Worm (Caenorhabditis elegans) whole organism, midembryonic: ENCODE measurements around the gene EEED8.13.

Experiments used
- T22C8.4 ChIP-seq: fragments of 200-800 bp; sonication (Bioruptor generic); IDR thresholded peaks from 2 replicates; pipeline ENCODE4 v1.3.6; 2022; ENCODE audit warnings: missing genetic modification characterization, missing compliant biosample characterization
- cog-1 ChIP-seq: sonication (generic microtip); optimal IDR thresholded peaks from 2 replicates; lab custom pipeline; 2016; ENCODE audit warnings: missing genetic modification characterization, missing compliant biosample characterization
- flt-1 ChIP-seq: fragments of 200-800 bp; sonication (Bioruptor generic); IDR thresholded peaks from 2 replicates; pipeline ENCODE4 v1.3.6; 2022; ENCODE audit warnings: missing genetic modification characterization, missing compliant biosample characterization
- klf-2 ChIP-seq: fragments of 200-800 bp; sonication (Bioruptor generic); conservative IDR thresholded peaks from 2 replicates; pipeline ENCODE4 v1.3.6; 2022; ENCODE audit warnings: missing genetic modification reagents, missing genetic modification characterization, missing compliant biosample characterization
- med-1 ChIP-seq: sonication (generic microtip); optimal IDR thresholded peaks from 2 replicates; lab custom pipeline; 2017; ENCODE audit warnings: missing genetic modification characterization, mild to moderate bottlenecking, missing compliant biosample characterization, antibody characterized with exemption, missing genetic modification reagents; ENCODE audit not compliant: insufficient read depth
- ref-1 ChIP-seq: fragments of 200-800 bp; sonication (Bioruptor generic); conservative IDR thresholded peaks from 2 replicates; pipeline ENCODE4 v1.3.6; 2022; ENCODE audit warnings: missing genetic modification reagents, missing genetic modification characterization, missing compliant biosample characterization
- tab-1 ChIP-seq: fragments of 200-800 bp; sonication (Bioruptor generic); IDR thresholded peaks from 2 replicates; pipeline ENCODE4 v1.3.6; 2022; ENCODE audit warnings: missing genetic modification characterization, missing compliant biosample characterization
- ztf-23 ChIP-seq: fragments of 200-800 bp; sonication (Bioruptor generic); IDR thresholded peaks from 2 replicates; pipeline ENCODE4 v1.3.6; 2022; ENCODE audit warnings: missing genetic modification reagents, missing genetic modification characterization, missing compliant biosample characterization
- ztf-29 ChIP-seq: fragments of 200-800 bp; sonication (Bioruptor generic); IDR thresholded peaks from 2 replicates; pipeline ENCODE4 v1.3.6; 2022; ENCODE audit warnings: missing genetic modification reagents, missing genetic modification characterization, missing compliant biosample characterization

- no peak for TF ChIP-seq T22C8.4
- TF ChIP-seq klf-2 (GFP tag; lab: Robert Waterston, UW): no peak
- TF ChIP-seq ztf-23 (GFP tag; lab: Robert Waterston, UW): no peak
- no peak for TF ChIP-seq tab-1 (GFP tag; lab: Robert Waterston, UW)
- TF ChIP-seq flt-1 (GFP tag; lab: Robert Waterston, UW): no peak
- no peak for TF ChIP-seq ztf-29
- TF ChIP-seq cog-1 (tag; lab: Kevin White, UChicago): no peak
- no peak for TF ChIP-seq med-1
- no peak for TF ChIP-seq ref-1 (GFP tag; lab: Robert Waterston, UW)
Observed at ce11 chrII:5451278-5451677, 38.9 kb upstream of the EEED8.13 start.
